Fruit fly (Drosophila melanogaster) whole organism, embryonic: Measurements from ENCODE around the gene Ccdc58.

ENCODE experiments used
- Bdp1 ChIP-seq: fragments of 200-800 bp; sonication (Bioruptor generic); optimal IDR thresholded peaks from 3 replicates; lab custom pipeline; 2016; ENCODE audit warnings: missing biosample characterization, missing genetic modification characterization
- C15 ChIP-seq: fragments of 200-800 bp; sonication (Bioruptor generic); IDR thresholded peaks from 3 replicates; pipeline ENCODE4 v1.3.6; 2022; ENCODE audit warnings: missing biosample characterization, missing genetic modification characterization
- CG10979 ChIP-seq: fragments of 200-800 bp; sonication (Bioruptor generic); optimal IDR thresholded peaks from 2 replicates; lab custom pipeline; 2018; ENCODE audit warnings: missing biosample characterization, mild to moderate bottlenecking, missing genetic modification characterization, moderate library complexity
- CG11085 ChIP-seq: fragments of 200-800 bp; sonication (Bioruptor generic); IDR thresholded peaks from 2 replicates; pipeline ENCODE4 v1.3.6; 2022; ENCODE audit warnings: missing biosample characterization, missing genetic modification characterization
- CG11456 ChIP-seq: fragments of 200-800 bp; sonication (Bioruptor generic); IDR thresholded peaks from 3 replicates; pipeline ENCODE4 v1.3.6; 2022; ENCODE audit warnings: missing biosample characterization, missing genetic modification characterization
- CG13775 ChIP-seq: fragments of 200-800 bp; sonication (Bioruptor generic); optimal IDR thresholded peaks from 3 replicates; lab custom pipeline; 2017; ENCODE audit warnings: missing biosample characterization, mild to moderate bottlenecking, missing genetic modification characterization
- CG13894 ChIP-seq: fragments of 200-800 bp; sonication (Bioruptor generic); optimal IDR thresholded peaks from 3 replicates; lab custom pipeline; 2018; ENCODE audit warnings: missing biosample characterization, mild to moderate bottlenecking, missing genetic modification characterization, moderate library complexity
- CG14014 ChIP-seq: fragments of 200-800 bp; sonication (Bioruptor generic); IDR thresholded peaks from 2 replicates; pipeline ENCODE4 v1.3.6; 2022; ENCODE audit warnings: missing biosample characterization, missing genetic modification characterization
- CG1603 ChIP-seq: fragments of 200-800 bp; sonication (Bioruptor generic); optimal IDR thresholded peaks from 2 replicates; lab custom pipeline; 2019; ENCODE audit warnings: missing biosample characterization, mild to moderate bottlenecking, missing genetic modification characterization, moderate library complexity
- CG16813 ChIP-seq: fragments of 200-800 bp; sonication (Bioruptor generic); IDR thresholded peaks from 3 replicates; pipeline ENCODE4 v1.3.6; 2022; ENCODE audit warnings: missing biosample characterization, missing genetic modification characterization; ENCODE audit not compliant: partially characterized antibody
- CG17186 ChIP-seq: fragments of 200-800 bp; sonication (Bioruptor generic); optimal IDR thresholded peaks from 3 replicates; lab custom pipeline; 2017; ENCODE audit warnings: missing biosample characterization, missing genetic modification reagents, missing genetic modification characterization
- CG17568 ChIP-seq: fragments of 200-800 bp; sonication (Bioruptor generic); optimal IDR thresholded peaks from 2 replicates; lab custom pipeline; 2018; ENCODE audit warnings: missing biosample characterization, mild to moderate bottlenecking, missing genetic modification characterization, moderate library complexity
- CG17612 ChIP-seq: fragments of 200-800 bp; sonication (Bioruptor generic); IDR thresholded peaks from 2 replicates; pipeline ENCODE4 v1.3.6; 2022; ENCODE audit warnings: missing biosample characterization, missing genetic modification characterization
- CG18011 ChIP-seq: fragments of 200-800 bp; sonication (Bioruptor generic); optimal IDR thresholded peaks from 2 replicates; lab custom pipeline; 2017; ENCODE audit warnings: missing biosample characterization, missing genetic modification characterization, mild to moderate bottlenecking, moderate library complexity, missing genotype
- CG2202 ChIP-seq: fragments of 200-800 bp; sonication (Bioruptor generic); optimal IDR thresholded peaks from 2 replicates; lab custom pipeline; 2018; ENCODE audit warnings: missing biosample characterization, mild to moderate bottlenecking, missing genetic modification characterization
- CG30020 ChIP-seq: fragments of 200-800 bp; optimal IDR thresholded peaks from 2 replicates; lab custom pipeline; 2019; ENCODE audit warnings: missing biosample characterization, mild to moderate bottlenecking, missing genetic modification characterization, moderate library complexity
- CG34224 ChIP-seq: fragments of 200-800 bp; sonication (Bioruptor generic); IDR thresholded peaks from 3 replicates; pipeline ENCODE4 v1.3.6; 2022; ENCODE audit warnings: missing biosample characterization, missing genetic modification characterization; ENCODE audit not compliant: partially characterized antibody
- CG5180 ChIP-seq: fragments of 200-800 bp; sonication (Bioruptor generic); optimal IDR thresholded peaks from 3 replicates; lab custom pipeline; 2017; ENCODE audit warnings: missing biosample characterization, missing genetic modification characterization, mild to moderate bottlenecking, moderate library complexity, missing genetic modification reagents
- CG6272 ChIP-seq: fragments of 200-800 bp; sonication (Bioruptor generic); IDR thresholded peaks from 2 replicates; pipeline ENCODE4 v1.3.6; 2022; ENCODE audit warnings: missing biosample characterization, missing genetic modification characterization
- CG6689 ChIP-seq: fragments of 200-800 bp; sonication (Bioruptor generic); IDR thresholded peaks from 2 replicates; pipeline ENCODE4 v1.3.6; 2022; ENCODE audit warnings: missing biosample characterization, missing genetic modification characterization
- CG7928 ChIP-seq: fragments of 200-800 bp; sonication (Bioruptor generic); optimal IDR thresholded peaks from 2 replicates; lab custom pipeline; 2017; ENCODE audit warnings: missing biosample characterization, mild to moderate bottlenecking, missing genetic modification characterization
- CG8290 ChIP-seq, 3 experiments: fragments of 200-800 bp; sonication (Bioruptor generic); optimal IDR thresholded peaks; 2 replicates each; lab custom pipeline; 2016 to 2019; ENCODE audit warnings: missing biosample characterization in 3 of 3, missing genetic modification characterization in 3 of 3, mild to moderate bottlenecking in 2 of 3, moderate library complexity in 1 of 3
- CG8388 ChIP-seq: fragments of 200-800 bp; sonication (Bioruptor generic); optimal IDR thresholded peaks from 2 replicates; lab custom pipeline; 2019; ENCODE audit warnings: missing biosample characterization, mild to moderate bottlenecking, missing genetic modification characterization, moderate library complexity
- CG9609 ChIP-seq: fragments of 200-800 bp; sonication (Bioruptor generic); optimal IDR thresholded peaks from 3 replicates; lab custom pipeline; 2016; ENCODE audit warnings: missing biosample characterization, missing genetic modification characterization
- Dbx ChIP-seq: fragments of 200-800 bp; sonication (Bioruptor generic); IDR thresholded peaks from 3 replicates; pipeline ENCODE4 v1.3.6; 2022; ENCODE audit warnings: missing biosample characterization, missing genetic modification characterization
- NFAT ChIP-seq: fragments of 200-800 bp; sonication (Bioruptor generic); IDR thresholded peaks from 2 replicates; pipeline ENCODE4 v1.3.6; 2022; ENCODE audit warnings: missing biosample characterization, missing genetic modification characterization
- NK7.1 ChIP-seq: fragments of 200-800 bp; sonication (Bioruptor generic); optimal IDR thresholded peaks from 3 replicates; lab custom pipeline; 2016; ENCODE audit warnings: missing biosample characterization, missing genetic modification characterization
- Neu2 ChIP-seq: fragments of 200-800 bp; sonication (Bioruptor generic); optimal IDR thresholded peaks from 3 replicates; lab custom pipeline; 2016; ENCODE audit warnings: missing biosample characterization, missing genetic modification characterization, borderline replicate concordance
- Rx ChIP-seq: fragments of 200-800 bp; sonication (Bioruptor generic); IDR thresholded peaks from 2 replicates; pipeline ENCODE4 v1.3.6; 2022; ENCODE audit warnings: missing biosample characterization, missing genetic modification characterization
- Trl ChIP-seq, 3 experiments: fragments of >200 bp in 2 of 3; fragments of 200-800 bp in 1 of 3; sonication (Bioruptor generic) in 1 of 3; optimal IDR thresholded peaks; 2 replicates in 1 of 3; 3 replicates in 2 of 3; lab custom pipeline; 2016 to 2017; ENCODE audit warnings: missing biosample characterization in 1 of 3, missing genetic modification characterization in 1 of 3
- Xrp1 ChIP-seq: fragments of 200-800 bp; sonication (Bioruptor generic); IDR thresholded peaks from 2 replicates; pipeline ENCODE4 v1.3.6; 2022; ENCODE audit warnings: missing biosample characterization, missing genetic modification characterization
- ato ChIP-seq: fragments of 200-800 bp; sonication (Bioruptor generic); IDR thresholded peaks from 2 replicates; pipeline ENCODE4 v1.3.6; 2022; ENCODE audit warnings: missing biosample characterization, missing genetic modification characterization; ENCODE audit not compliant: partially characterized antibody
- bowl ChIP-seq: fragments of 200-800 bp; sonication (Bioruptor generic); IDR thresholded peaks from 2 replicates; pipeline ENCODE4 v1.3.6; 2022; ENCODE audit warnings: missing biosample characterization, missing genetic modification characterization
- cas ChIP-seq: fragments of 200-800 bp; sonication (Bioruptor generic); IDR thresholded peaks from 2 replicates; pipeline ENCODE4 v1.3.6; 2022; ENCODE audit warnings: missing biosample characterization, missing genetic modification characterization
- cg ChIP-seq: fragments of 200-800 bp; sonication (Bioruptor generic); optimal IDR thresholded peaks from 3 replicates; lab custom pipeline; 2019; ENCODE audit warnings: missing biosample characterization, mild to moderate bottlenecking, missing genetic modification characterization, moderate library complexity
- chif ChIP-seq, 2 experiments: fragments of 200-800 bp; sonication (Bioruptor generic); optimal IDR thresholded peaks; 3 replicates each; lab custom pipeline; 2016; ENCODE audit warnings: missing biosample characterization in 2 of 2, missing genetic modification characterization in 2 of 2
- chm ChIP-seq: fragments of 200-800 bp; sonication (Bioruptor generic); IDR thresholded peaks from 2 replicates; pipeline ENCODE4 v1.3.6; 2022; ENCODE audit warnings: missing biosample characterization, missing genetic modification characterization
- chn ChIP-seq: fragments of 200-800 bp; sonication (Bioruptor generic); optimal IDR thresholded peaks from 2 replicates; lab custom pipeline; 2016; ENCODE audit warnings: missing biosample characterization, missing genetic modification characterization
- en ChIP-seq: fragments of 200-800 bp; sonication (Bioruptor generic); optimal IDR thresholded peaks from 2 replicates; lab custom pipeline; 2016; ENCODE audit warnings: missing biosample characterization, missing genetic modification characterization
- grau ChIP-seq: fragments of 200-800 bp; optimal IDR thresholded peaks from 3 replicates; lab custom pipeline; 2019; ENCODE audit warnings: missing biosample characterization, mild to moderate bottlenecking, missing genetic modification characterization, moderate library complexity
- hkb ChIP-seq, 2 experiments: fragments of 200-800 bp in 1 of 2; fragments of >200 bp in 1 of 2; sonication (Bioruptor generic) in 1 of 2; IDR thresholded peaks in 1 of 2; optimal IDR thresholded peaks in 1 of 2; 2 replicates each; pipeline versions ENCODE4 v1.3.6 to Lab custom; 2017 to 2022; ENCODE audit warnings: missing biosample characterization in 1 of 2, missing genetic modification characterization in 1 of 2
- inv ChIP-seq: fragments of 200-800 bp; sonication (Bioruptor generic); IDR thresholded peaks from 2 replicates; pipeline ENCODE4 v1.3.6; 2022; ENCODE audit warnings: missing biosample characterization, missing genetic modification characterization; ENCODE audit not compliant: partially characterized antibody
- pfk ChIP-seq: fragments of 200-800 bp; sonication (Bioruptor generic); optimal IDR thresholded peaks from 2 replicates; lab custom pipeline; 2018; ENCODE audit warnings: missing biosample characterization, mild to moderate bottlenecking, missing genetic modification characterization, moderate library complexity
- phol ChIP-seq: fragments of 200-800 bp; sonication (Bioruptor generic); optimal IDR thresholded peaks from 3 replicates; lab custom pipeline; 2018; ENCODE audit warnings: missing biosample characterization, mild to moderate bottlenecking, missing genetic modification characterization, moderate library complexity
- row ChIP-seq: fragments of 200-800 bp; sonication (Bioruptor generic); IDR thresholded peaks from 3 replicates; pipeline ENCODE4 v1.3.6; 2022; ENCODE audit warnings: missing biosample characterization, missing genetic modification characterization
- scrt ChIP-seq: fragments of 200-800 bp; sonication (Bioruptor generic); optimal IDR thresholded peaks from 2 replicates; lab custom pipeline; 2018; ENCODE audit warnings: missing biosample characterization, mild to moderate bottlenecking, missing genetic modification characterization, moderate library complexity
- toy ChIP-seq: fragments of 200-800 bp; sonication (Bioruptor generic); IDR thresholded peaks from 2 replicates; pipeline ENCODE4 v1.3.6; 2022; ENCODE audit warnings: missing biosample characterization, missing genetic modification characterization
- wor ChIP-seq: fragments of 200-800 bp; sonication (Bioruptor generic); IDR thresholded peaks from 2 replicates; pipeline ENCODE4 v1.3.6; 2022; ENCODE audit warnings: missing biosample characterization, missing genetic modification characterization

The Ccdc58 gene

dm6 chr3L:19793438-19793998 is 11.5 kb upstream of the Ccdc58 start, which contains the start of the genes CG42637, Gyc76C and SREBP (continued):
- TF ChIP-seq toy (GFP tag; lab: Robert Waterston, UW) (no peak), CG30020 (tag; lab: Kevin White, UChicago) (peak; percentile 42), CG6689 (GFP tag; lab: Robert Waterston, UW) (no peak), CG5180 (GFP tag; lab: Kevin White, UChicago) (no peak), wor (GFP tag; lab: Robert Waterston, UW) (no peak), Rx (GFP tag; lab: Robert Waterston, UW) (no peak), phol (tag; lab: Kevin White, UChicago) (peak; percentile 36), row (GFP tag; lab: Robert Waterston, UW) (peak; percentile 43; the same call in 2 of the 3 replicates), chn (GFP tag; lab: Kevin White, UChicago) (no peak), CG17568 (GFP tag; lab: Kevin White, UChicago) (no peak), C15 (GFP tag; lab: Robert Waterston, UW) (no peak), CG9609 (no peak), pfk (GFP tag; lab: Kevin White, UChicago) (peak; percentile 17), inv (GFP tag; lab: Robert Waterston, UW) (peak; percentile 40; the same call in 1 of the 2 replicates), CG7928 (GFP tag; lab: Kevin White, UChicago) (peak; percentile 98), CG34224 (GFP tag; lab: Robert Waterston, UW) (peak; percentile 55; the same call in 2 of the 3 replicates), CG17612 (GFP tag; lab: Robert Waterston, UW) (no peak), NK7.1 (GFP tag; lab: Kevin White, UChicago) (no peak), CG2202 (no peak), NFAT (GFP tag; lab: Robert Waterston, UW) (no peak), grau (tag; lab: Kevin White, UChicago) (peak; percentile 32), CG13775 (no peak), CG11085 (GFP tag; lab: Robert Waterston, UW) (no peak), CG1603 (tag; lab: Kevin White, UChicago) (peak; percentile 66), hkb (optimal IDR thresholded peaks at IDR 0.05; lab: Kevin White, UChicago) (peak; percentile 47), hkb (GFP tag; IDR thresholded peaks at IDR 0.05; lab: Robert Waterston, UW) (peak; percentile 19; the same call in 1 of the 2 replicates), bowl (GFP tag; lab: Robert Waterston, UW) (no peak), CG10979 (tag; lab: Kevin White, UChicago) (no peak), ato (GFP tag; lab: Robert Waterston, UW) (no peak; the same call in 1 of the 2 replicates), CG17186 (GFP tag; lab: Kevin White, UChicago) (peak; percentile 56), en (no peak), Dbx (GFP tag; lab: Robert Waterston, UW) (peak; percentile 29; the same call in 1 of the 3 replicates), CG16813 (GFP tag; lab: Robert Waterston, UW) (no peak; the same call in 2 of the 3 replicates), CG8388 (GFP tag; lab: Kevin White, UChicago) (no peak), Xrp1 (GFP tag; lab: Robert Waterston, UW) (no peak), CG6272 (GFP tag; lab: Robert Waterston, UW) (no peak), chif (GFP tag; optimal IDR thresholded peaks at IDR 0.05; lab: Kevin White, UChicago) (no peak), Trl (optimal IDR thresholded peaks at IDR 0.05; lab: Kevin White, UChicago) (peak; percentile 63 to 66), Trl (GFP tag; optimal IDR thresholded peaks at IDR 0.05; lab: Kevin White, UChicago) (no peak), CG18011 (GFP tag; lab: Kevin White, UChicago) (no peak), Neu2 (no peak), CG8290 (GFP tag; optimal IDR thresholded peaks at IDR 0.05; lab: Kevin White, UChicago) (peak; percentile 55), CG8290 (tag; optimal IDR thresholded peaks at IDR 0.05; lab: Kevin White, UChicago) (peak in 1 of 2 experiments; percentile 82), CG13894 (tag; lab: Kevin White, UChicago) (peak; percentile 64), cas (GFP tag; lab: Robert Waterston, UW) (no peak), chm (GFP tag; lab: Robert Waterston, UW) (peak; percentile 81), CG11456 (GFP tag; lab: Robert Waterston, UW) (0 out of 3 replicates have a peak, but pooled peaks have one; percentile 29), Bdp1 (GFP tag; lab: Kevin White, UChicago) (peak; percentile 1), CG14014 (GFP tag; lab: Robert Waterston, UW) (no peak), cg (GFP tag; lab: Kevin White, UChicago) (peak; percentile 59), scrt (GFP tag; lab: Kevin White, UChicago) (no peak)
